Fruit fly (Drosophila melanogaster) whole organism, embryonic: ENCODE data around the gene CG10638.

Experiments
- ATbp ChIP-seq: fragments of 200-800 bp; sonication (Bioruptor generic); optimal IDR thresholded peaks from 2 replicates; lab custom pipeline; 2017; ENCODE audit warnings: missing biosample characterization, mild to moderate bottlenecking, missing genetic modification characterization, missing genetic modification reagents
- Bgb ChIP-seq: fragments of 200-800 bp; sonication (Bioruptor generic); IDR thresholded peaks from 2 replicates; pipeline ENCODE4 v1.3.6; 2022; ENCODE audit warnings: missing biosample characterization, missing genetic modification characterization; ENCODE audit not compliant: partially characterized antibody
- Bteb2 ChIP-seq: fragments of 200-800 bp; sonication (Bioruptor generic); optimal IDR thresholded peaks from 2 replicates; lab custom pipeline; 2016; ENCODE audit warnings: missing biosample characterization, missing genetic modification characterization
- CG10321 ChIP-seq: fragments of 200-800 bp; sonication (Bioruptor generic); IDR thresholded peaks from 2 replicates; pipeline ENCODE4 v1.3.6; 2022; ENCODE audit warnings: missing biosample characterization, missing genetic modification characterization
- CG12219 ChIP-seq: fragments of 200-800 bp; sonication (Bioruptor generic); optimal IDR thresholded peaks from 3 replicates; lab custom pipeline; 2018; ENCODE audit warnings: missing biosample characterization, mild to moderate bottlenecking, missing genetic modification characterization
- CG13123 ChIP-seq: fragments of 200-800 bp; sonication (Bioruptor generic); optimal IDR thresholded peaks from 2 replicates; lab custom pipeline; 2016; ENCODE audit warnings: missing biosample characterization, missing genetic modification characterization
- CG1792 ChIP-seq: fragments of 200-800 bp; sonication (Bioruptor generic); optimal IDR thresholded peaks from 2 replicates; lab custom pipeline; 2016; ENCODE audit warnings: missing biosample characterization, missing genetic modification characterization
- CG18011 ChIP-seq: fragments of 200-800 bp; sonication (Bioruptor generic); optimal IDR thresholded peaks from 2 replicates; lab custom pipeline; 2017; ENCODE audit warnings: missing biosample characterization, missing genetic modification characterization, mild to moderate bottlenecking, moderate library complexity, missing genotype
- CG18599 ChIP-seq: fragments of 200-800 bp; sonication (Bioruptor generic); optimal IDR thresholded peaks from 3 replicates; lab custom pipeline; 2017; ENCODE audit warnings: missing biosample characterization, missing genetic modification characterization, mild to moderate bottlenecking, moderate library complexity, missing genetic modification reagents
- CG2678 ChIP-seq: fragments of 200-800 bp; sonication (Bioruptor generic); optimal IDR thresholded peaks from 3 replicates; lab custom pipeline; 2019; ENCODE audit warnings: missing biosample characterization, mild to moderate bottlenecking, missing genetic modification characterization, moderate library complexity
- CG30020 ChIP-seq: fragments of 200-800 bp; optimal IDR thresholded peaks from 2 replicates; lab custom pipeline; 2019; ENCODE audit warnings: missing biosample characterization, mild to moderate bottlenecking, missing genetic modification characterization, moderate library complexity
- CG30431 ChIP-seq: fragments of 200-800 bp; sonication (Bioruptor generic); optimal IDR thresholded peaks from 2 replicates; lab custom pipeline; 2017; ENCODE audit warnings: missing biosample characterization, missing genetic modification characterization
- CG3407 ChIP-seq: fragments of 200-800 bp; sonication (Bioruptor generic); optimal IDR thresholded peaks from 2 replicates; lab custom pipeline; 2018; ENCODE audit warnings: missing biosample characterization, mild to moderate bottlenecking, missing genetic modification characterization
- CG3838 ChIP-seq: fragments of 200-800 bp; sonication (Bioruptor generic); optimal IDR thresholded peaks from 3 replicates; lab custom pipeline; 2016; ENCODE audit warnings: missing biosample characterization, missing genetic modification characterization
- CG4360 ChIP-seq: fragments of 200-800 bp; sonication (Bioruptor generic); IDR thresholded peaks from 2 replicates; pipeline ENCODE4 v1.3.6; 2022; ENCODE audit warnings: missing biosample characterization, missing genetic modification characterization
- CG4730 ChIP-seq: fragments of 200-800 bp; sonication (Bioruptor generic); IDR thresholded peaks from 2 replicates; pipeline ENCODE4 v1.3.6; 2022; ENCODE audit warnings: missing biosample characterization, missing genetic modification characterization
- CG7556 ChIP-seq: fragments of 200-800 bp; sonication (Bioruptor generic); optimal IDR thresholded peaks from 2 replicates; lab custom pipeline; 2017; ENCODE audit warnings: missing biosample characterization, mild to moderate bottlenecking, missing genetic modification characterization
- Dbx ChIP-seq: fragments of 200-800 bp; sonication (Bioruptor generic); IDR thresholded peaks from 3 replicates; pipeline ENCODE4 v1.3.6; 2022; ENCODE audit warnings: missing biosample characterization, missing genetic modification characterization
- Ets97D ChIP-seq: fragments of 200-800 bp; sonication (Bioruptor generic); optimal IDR thresholded peaks from 3 replicates; lab custom pipeline; 2016; ENCODE audit warnings: missing biosample characterization, missing genetic modification characterization
- Jarid2 ChIP-seq: fragments of 200-800 bp; sonication (Bioruptor generic); optimal IDR thresholded peaks from 3 replicates; lab custom pipeline; 2017; ENCODE audit warnings: mild to moderate bottlenecking, missing biosample characterization, missing genetic modification reagents, missing genetic modification characterization
- MBD-R2 ChIP-seq: fragments of 200-800 bp; sonication (Bioruptor generic); IDR thresholded peaks from 2 replicates; pipeline ENCODE4 v1.3.6; 2022; ENCODE audit warnings: missing biosample characterization, missing genetic modification characterization
- Max ChIP-seq: fragments of 200-800 bp; sonication (Bioruptor generic); optimal IDR thresholded peaks from 2 replicates; lab custom pipeline; 2016; ENCODE audit warnings: missing biosample characterization, mild to moderate bottlenecking, missing genetic modification characterization
- NFAT ChIP-seq: fragments of 200-800 bp; sonication (Bioruptor generic); IDR thresholded peaks from 2 replicates; pipeline ENCODE4 v1.3.6; 2022; ENCODE audit warnings: missing biosample characterization, missing genetic modification characterization
- Ptx1 ChIP-seq: fragments of 200-800 bp; sonication (Bioruptor generic); IDR thresholded peaks from 2 replicates; pipeline ENCODE4 v1.3.6; 2022; ENCODE audit warnings: missing biosample characterization, missing genetic modification characterization
- Stat92E ChIP-seq, 3 experiments: fragments of >200 bp in 2 of 3; fragments of 200-800 bp in 1 of 3; sonication (Bioruptor generic) in 1 of 3; optimal IDR thresholded peaks; 2 replicates each; lab custom pipeline; 2017 to 2019; ENCODE audit warnings: missing biosample characterization in 3 of 3, missing genetic modification characterization in 3 of 3, mild to moderate bottlenecking in 1 of 3, moderate library complexity in 1 of 3
- ase ChIP-seq: fragments of 200-800 bp; sonication (Bioruptor generic); IDR thresholded peaks from 3 replicates; pipeline ENCODE4 v1.3.6; 2022; ENCODE audit warnings: missing biosample characterization, missing genetic modification characterization
- bbx ChIP-seq: fragments of 200-800 bp; sonication (Bioruptor generic); IDR thresholded peaks from 2 replicates; pipeline ENCODE4 v1.3.6; 2022; ENCODE audit warnings: missing biosample characterization, missing genetic modification characterization; ENCODE audit not compliant: partially characterized antibody
- bowl ChIP-seq: fragments of 200-800 bp; sonication (Bioruptor generic); IDR thresholded peaks from 2 replicates; pipeline ENCODE4 v1.3.6; 2022; ENCODE audit warnings: missing biosample characterization, missing genetic modification characterization
- br ChIP-seq: fragments of >200 bp; optimal IDR thresholded peaks from 2 replicates; lab custom pipeline; 2017
- cg ChIP-seq: fragments of 200-800 bp; sonication (Bioruptor generic); optimal IDR thresholded peaks from 3 replicates; lab custom pipeline; 2019; ENCODE audit warnings: missing biosample characterization, mild to moderate bottlenecking, missing genetic modification characterization, moderate library complexity
- dm ChIP-seq: fragments of 200-800 bp; sonication (Bioruptor generic); optimal IDR thresholded peaks from 3 replicates; lab custom pipeline; 2016; ENCODE audit warnings: missing biosample characterization, missing genetic modification characterization
- emc ChIP-seq: fragments of 200-800 bp; sonication (Bioruptor generic); optimal IDR thresholded peaks from 2 replicates; lab custom pipeline; 2016; ENCODE audit warnings: missing biosample characterization, missing genetic modification characterization
- ewg ChIP-seq: fragments of 200-800 bp; sonication (Bioruptor generic); optimal IDR thresholded peaks from 3 replicates; lab custom pipeline; 2017; ENCODE audit warnings: mild to moderate bottlenecking, missing biosample characterization, missing genetic modification reagents, missing genetic modification characterization
- ftz-f1 ChIP-seq: fragments of 200-800 bp; sonication (Bioruptor generic); optimal IDR thresholded peaks from 2 replicates; lab custom pipeline; 2016; ENCODE audit warnings: missing biosample characterization, missing genetic modification characterization
- gsb ChIP-seq: fragments of 200-800 bp; sonication (Bioruptor generic); IDR thresholded peaks from 2 replicates; pipeline ENCODE4 v1.3.6; 2022; ENCODE audit warnings: missing biosample characterization, missing genetic modification characterization
- lbe ChIP-seq: fragments of 200-800 bp; sonication (Bioruptor generic); optimal IDR thresholded peaks from 2 replicates; lab custom pipeline; 2016; ENCODE audit warnings: missing biosample characterization, mild to moderate bottlenecking, missing genetic modification characterization
- nerfin-1 ChIP-seq: fragments of 200-800 bp; sonication (Bioruptor generic); optimal IDR thresholded peaks from 3 replicates; lab custom pipeline; 2019; ENCODE audit warnings: missing biosample characterization, mild to moderate bottlenecking, missing genetic modification characterization, moderate library complexity
- nerfin-2 ChIP-seq: fragments of 200-800 bp; sonication (Bioruptor generic); IDR thresholded peaks from 2 replicates; pipeline ENCODE4 v1.3.6; 2022; ENCODE audit warnings: missing biosample characterization, missing genetic modification characterization; ENCODE audit not compliant: partially characterized antibody
- pfk ChIP-seq: fragments of 200-800 bp; sonication (Bioruptor generic); optimal IDR thresholded peaks from 2 replicates; lab custom pipeline; 2018; ENCODE audit warnings: missing biosample characterization, mild to moderate bottlenecking, missing genetic modification characterization, moderate library complexity
- phol ChIP-seq: fragments of 200-800 bp; sonication (Bioruptor generic); optimal IDR thresholded peaks from 3 replicates; lab custom pipeline; 2018; ENCODE audit warnings: missing biosample characterization, mild to moderate bottlenecking, missing genetic modification characterization, moderate library complexity
- row ChIP-seq: fragments of 200-800 bp; sonication (Bioruptor generic); IDR thresholded peaks from 3 replicates; pipeline ENCODE4 v1.3.6; 2022; ENCODE audit warnings: missing biosample characterization, missing genetic modification characterization
- sc ChIP-seq, 3 experiments: fragments of >200 bp in 2 of 3; fragments of 200-800 bp in 1 of 3; sonication (Bioruptor generic) in 1 of 3; optimal IDR thresholded peaks; 2 replicates in 2 of 3; 3 replicates in 1 of 3; lab custom pipeline; 2017; ENCODE audit warnings: mild to moderate bottlenecking in 1 of 3, missing biosample characterization in 1 of 3, missing genetic modification characterization in 1 of 3, missing genetic modification reagents in 1 of 3
- sima ChIP-seq: fragments of 200-800 bp; sonication (Bioruptor generic); optimal IDR thresholded peaks from 2 replicates; lab custom pipeline; 2016; ENCODE audit warnings: missing biosample characterization, missing genetic modification characterization
- sisA ChIP-seq: fragments of 200-800 bp; sonication (Bioruptor generic); IDR thresholded peaks from 2 replicates; pipeline ENCODE4 v1.3.6; 2022; ENCODE audit warnings: missing biosample characterization, missing genetic modification characterization
- slbo ChIP-seq: fragments of 200-800 bp; sonication (Bioruptor generic); IDR thresholded peaks from 2 replicates; pipeline ENCODE4 v1.3.6; 2022; ENCODE audit warnings: missing biosample characterization, missing genetic modification characterization
- sr ChIP-seq: fragments of 200-800 bp; sonication (Bioruptor generic); IDR thresholded peaks from 3 replicates; pipeline ENCODE4 v1.3.6; 2022; ENCODE audit warnings: missing biosample characterization, missing genetic modification characterization
- tap ChIP-seq: fragments of 200-800 bp; optimal IDR thresholded peaks from 3 replicates; lab custom pipeline; 2019; ENCODE audit warnings: missing biosample characterization, mild to moderate bottlenecking, missing genetic modification characterization, moderate library complexity
- tin ChIP-seq: fragments of 200-800 bp; sonication (Bioruptor generic); optimal IDR thresholded peaks from 3 replicates; lab custom pipeline; 2016; ENCODE audit warnings: missing biosample characterization, missing genetic modification characterization
- trem ChIP-seq: fragments of 200-800 bp; optimal IDR thresholded peaks from 3 replicates; lab custom pipeline; 2019; ENCODE audit warnings: missing biosample characterization, mild to moderate bottlenecking, missing genetic modification characterization, moderate library complexity
- zfh2 ChIP-seq: fragments of 200-800 bp; sonication (Bioruptor generic); optimal IDR thresholded peaks from 2 replicates; lab custom pipeline; 2016; ENCODE audit warnings: missing biosample characterization, missing genetic modification characterization

The CG10638 gene

DNA sequence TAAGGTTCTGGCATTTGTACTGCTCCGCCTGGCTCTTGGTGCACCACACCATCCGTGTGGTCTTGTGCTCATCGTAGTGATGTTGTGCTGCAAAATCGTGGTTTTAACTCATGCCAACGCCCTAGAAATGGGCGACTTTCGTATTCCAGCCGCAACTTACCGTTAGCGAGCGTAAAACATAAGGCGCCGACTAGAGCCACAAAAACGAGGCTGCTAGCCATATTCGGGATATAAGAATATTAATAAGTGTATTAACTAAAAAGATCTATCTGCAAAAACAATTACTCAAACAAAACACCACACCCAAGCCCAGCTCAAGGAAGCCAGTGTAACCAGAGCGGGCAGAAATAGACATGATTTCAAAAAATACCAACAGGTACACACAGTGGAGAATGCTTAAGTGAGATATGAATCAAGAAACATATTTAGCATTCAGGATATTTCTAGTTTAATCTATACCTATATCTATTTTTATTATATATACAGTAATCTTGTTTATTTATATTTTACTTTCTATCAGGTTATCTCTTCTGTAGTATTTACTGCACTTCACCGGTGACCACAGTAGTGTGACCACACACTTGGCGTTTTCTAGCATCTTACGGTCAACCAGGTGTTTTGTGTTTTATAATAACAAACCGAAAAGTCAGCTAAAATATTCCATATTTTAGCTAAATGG lies 32.4 kb upstream of the CG10638 start, which contains the start of the genes Tsf2 and CG34242 (continued):
- TF ChIP-seq zfh2 (GFP tag; lab: Kevin White, UChicago) (no peak), CG7556 (GFP tag; lab: Kevin White, UChicago) (peak; percentile 49), CG3838 (GFP tag; lab: Kevin White, UChicago) (no peak), CG18011 (GFP tag; lab: Kevin White, UChicago) (no peak), lbe (peak; percentile 66), sima (no peak), CG4360 (GFP tag; lab: Robert Waterston, UW) (peak; percentile 63), Jarid2 (GFP tag; lab: Kevin White, UChicago) (no peak), br (no peak), slbo (peak; percentile 69), tin (GFP tag; lab: Kevin White, UChicago) (peak; percentile 74), Stat92E (GFP tag; optimal IDR thresholded peaks at IDR 0.05; lab: Kevin White, UChicago) (peak in 1 of 3 experiments; percentile 26), nerfin-2 (GFP tag; lab: Robert Waterston, UW) (no peak), Ets97D (GFP tag; lab: Kevin White, UChicago) (no peak), CG18599 (GFP tag; lab: Kevin White, UChicago) (no peak), ATbp (GFP tag; lab: Kevin White, UChicago) (peak; percentile 60), dm (no peak), row (GFP tag; lab: Robert Waterston, UW) (peak; percentile 84), tap (tag; lab: Kevin White, UChicago) (no peak), bbx (GFP tag; lab: Robert Waterston, UW) (no peak), CG10321 (GFP tag; lab: Robert Waterston, UW) (no peak), emc (GFP tag; lab: Kevin White, UChicago) (no peak), CG3407 (GFP tag; lab: Kevin White, UChicago) (peak; percentile 11), CG12219 (GFP tag; lab: Kevin White, UChicago) (no peak), sisA (GFP tag; lab: Robert Waterston, UW) (peak; percentile 96), Bgb (no peak), sc (optimal IDR thresholded peaks at IDR 0.05; lab: Kevin White, UChicago) (no peak), sc (GFP tag; optimal IDR thresholded peaks at IDR 0.05; lab: Kevin White, UChicago) (no peak), CG1792 (GFP tag; lab: Kevin White, UChicago) (no peak), CG30020 (tag; lab: Kevin White, UChicago) (peak; percentile 69), sr (peak; percentile 27; the same call in 1 of the 3 replicates), ase (GFP tag; lab: Robert Waterston, UW) (peak; percentile 94), gsb (GFP tag; lab: Robert Waterston, UW) (peak; percentile 84), ewg (GFP tag; lab: Kevin White, UChicago) (no peak), NFAT (GFP tag; lab: Robert Waterston, UW) (peak; percentile 85), cg (GFP tag; lab: Kevin White, UChicago) (no peak), MBD-R2 (GFP tag; lab: Robert Waterston, UW) (peak; percentile 91), Ptx1 (peak; percentile 99), CG2678 (tag; lab: Kevin White, UChicago) (peak; percentile 93), CG30431 (GFP tag; lab: Kevin White, UChicago) (no peak), trem (tag; lab: Kevin White, UChicago) (peak; percentile 88), Dbx (peak; percentile 94), pfk (GFP tag; lab: Kevin White, UChicago) (no peak), bowl (GFP tag; lab: Robert Waterston, UW) (peak; percentile 78), Bteb2 (GFP tag; lab: Kevin White, UChicago) (no peak), Max (GFP tag; lab: Kevin White, UChicago) (peak; percentile 70), CG13123 (GFP tag; lab: Kevin White, UChicago) (no peak), phol (tag; lab: Kevin White, UChicago) (peak; percentile 92), CG4730 (peak; percentile 95), ftz-f1 (no peak), nerfin-1 (tag; lab: Kevin White, UChicago) (peak; percentile 80)
